Fruit fly (Drosophila melanogaster) whole organism, embryonic: Measurements from ENCODE around the gene CG5618.

Source experiments
- Abd-B ChIP-seq: fragments of 200-800 bp; sonication (Bioruptor generic); optimal IDR thresholded peaks from 2 replicates; lab custom pipeline; 2018; ENCODE audit warnings: missing biosample characterization, mild to moderate bottlenecking, missing genetic modification characterization, moderate library complexity
- Bgb ChIP-seq: fragments of 200-800 bp; sonication (Bioruptor generic); IDR thresholded peaks from 2 replicates; pipeline ENCODE4 v1.3.6; 2022; ENCODE audit warnings: missing biosample characterization, missing genetic modification characterization; ENCODE audit not compliant: partially characterized antibody
- Blimp-1 ChIP-seq: fragments of 200-800 bp; sonication (Bioruptor generic); optimal IDR thresholded peaks from 3 replicates; lab custom pipeline; 2018; ENCODE audit warnings: missing biosample characterization, missing genetic modification characterization, mild to moderate bottlenecking, moderate library complexity, missing genetic modification reagents
- Bteb2 ChIP-seq: fragments of 200-800 bp; sonication (Bioruptor generic); optimal IDR thresholded peaks from 2 replicates; lab custom pipeline; 2016; ENCODE audit warnings: missing biosample characterization, missing genetic modification characterization
- CG10147 ChIP-seq: fragments of 200-800 bp; sonication (Bioruptor generic); optimal IDR thresholded peaks from 2 replicates; lab custom pipeline; 2019; ENCODE audit warnings: missing biosample characterization, mild to moderate bottlenecking, missing genetic modification characterization, moderate library complexity
- CG10565 ChIP-seq: fragments of 200-800 bp; sonication (Bioruptor generic); optimal IDR thresholded peaks from 3 replicates; lab custom pipeline; 2016; ENCODE audit warnings: missing biosample characterization, mild to moderate bottlenecking, missing genetic modification characterization
- CG10959 ChIP-seq: fragments of 200-800 bp; sonication (Bioruptor generic); IDR thresholded peaks from 2 replicates; pipeline ENCODE4 v1.3.6; 2022; ENCODE audit warnings: missing biosample characterization, missing genetic modification characterization
- CG12659 ChIP-seq: fragments of 200-800 bp; sonication (Bioruptor generic); optimal IDR thresholded peaks from 3 replicates; lab custom pipeline; 2017; ENCODE audit warnings: mild to moderate bottlenecking, missing biosample characterization, missing genetic modification reagents, missing genetic modification characterization
- CG13894 ChIP-seq: fragments of 200-800 bp; sonication (Bioruptor generic); optimal IDR thresholded peaks from 3 replicates; lab custom pipeline; 2018; ENCODE audit warnings: missing biosample characterization, mild to moderate bottlenecking, missing genetic modification characterization, moderate library complexity
- CG14860 ChIP-seq: fragments of 200-800 bp; sonication (Bioruptor generic); IDR thresholded peaks from 3 replicates; pipeline ENCODE4 v1.3.6; 2022; ENCODE audit warnings: missing biosample characterization, missing genetic modification characterization; ENCODE audit not compliant: partially characterized antibody
- CG14965 ChIP-seq: fragments of 200-800 bp; sonication (Bioruptor generic); optimal IDR thresholded peaks from 2 replicates; lab custom pipeline; 2016; ENCODE audit warnings: missing biosample characterization, missing genetic modification characterization, borderline replicate concordance
- CG15479 ChIP-seq: fragments of 200-800 bp; sonication (Bioruptor generic); optimal IDR thresholded peaks from 3 replicates; lab custom pipeline; 2019; ENCODE audit warnings: missing biosample characterization, mild to moderate bottlenecking, missing genetic modification characterization, moderate library complexity
- CG16779 ChIP-seq: fragments of 200-800 bp; sonication (Bioruptor generic); IDR thresholded peaks from 2 replicates; pipeline ENCODE4 v1.3.6; 2022; ENCODE audit warnings: missing biosample characterization, missing genetic modification characterization
- CG17568 ChIP-seq: fragments of 200-800 bp; sonication (Bioruptor generic); optimal IDR thresholded peaks from 2 replicates; lab custom pipeline; 2018; ENCODE audit warnings: missing biosample characterization, mild to moderate bottlenecking, missing genetic modification characterization, moderate library complexity
- CG18599 ChIP-seq: fragments of 200-800 bp; sonication (Bioruptor generic); optimal IDR thresholded peaks from 3 replicates; lab custom pipeline; 2017; ENCODE audit warnings: missing biosample characterization, missing genetic modification characterization, mild to moderate bottlenecking, moderate library complexity, missing genetic modification reagents
- CG2202 ChIP-seq: fragments of 200-800 bp; sonication (Bioruptor generic); optimal IDR thresholded peaks from 2 replicates; lab custom pipeline; 2018; ENCODE audit warnings: missing biosample characterization, mild to moderate bottlenecking, missing genetic modification characterization
- CG33213 ChIP-seq: fragments of 200-800 bp; sonication (Bioruptor generic); optimal IDR thresholded peaks from 3 replicates; lab custom pipeline; 2016; ENCODE audit warnings: missing biosample characterization, missing genetic modification characterization
- CG3407 ChIP-seq: fragments of 200-800 bp; sonication (Bioruptor generic); optimal IDR thresholded peaks from 2 replicates; lab custom pipeline; 2018; ENCODE audit warnings: missing biosample characterization, mild to moderate bottlenecking, missing genetic modification characterization
- CG4404 ChIP-seq: fragments of 200-800 bp; sonication (Bioruptor generic); IDR thresholded peaks from 2 replicates; pipeline ENCODE4 v1.3.6; 2022; ENCODE audit warnings: missing biosample characterization, missing genetic modification characterization
- CG6854 ChIP-seq: fragments of 200-800 bp; sonication (Bioruptor generic); optimal IDR thresholded peaks from 3 replicates; lab custom pipeline; 2017; ENCODE audit warnings: missing biosample characterization, mild to moderate bottlenecking, missing genetic modification characterization
- CG7357 ChIP-seq: fragments of 200-800 bp; sonication (Bioruptor generic); IDR thresholded peaks from 3 replicates; pipeline ENCODE4 v1.3.6; 2022; ENCODE audit warnings: missing biosample characterization, missing genetic modification characterization
- D19A ChIP-seq: fragments of 200-800 bp; optimal IDR thresholded peaks from 3 replicates; lab custom pipeline; 2019; ENCODE audit warnings: missing biosample characterization, mild to moderate bottlenecking, missing genetic modification characterization, moderate library complexity
- D19B ChIP-seq: fragments of 200-800 bp; sonication (Bioruptor generic); optimal IDR thresholded peaks from 2 replicates; lab custom pipeline; 2017; ENCODE audit warnings: missing biosample characterization, mild to moderate bottlenecking, missing genetic modification characterization
- Dbx ChIP-seq: fragments of 200-800 bp; sonication (Bioruptor generic); IDR thresholded peaks from 3 replicates; pipeline ENCODE4 v1.3.6; 2022; ENCODE audit warnings: missing biosample characterization, missing genetic modification characterization
- Doc3 ChIP-seq: fragments of 200-800 bp; sonication (Bioruptor generic); IDR thresholded peaks from 3 replicates; pipeline ENCODE4 v1.3.6; 2022; ENCODE audit warnings: missing biosample characterization, missing genetic modification characterization; ENCODE audit not compliant: partially characterized antibody
- Drgx ChIP-seq: fragments of 200-800 bp; sonication (Bioruptor generic); IDR thresholded peaks from 2 replicates; pipeline ENCODE4 v1.3.6; 2022; ENCODE audit warnings: missing biosample characterization, missing genetic modification characterization
- Gsc ChIP-seq: fragments of 200-800 bp; sonication (Bioruptor generic); IDR thresholded peaks from 2 replicates; pipeline ENCODE4 v1.3.6; 2022; ENCODE audit warnings: missing biosample characterization, missing genetic modification characterization
- Gug ChIP-seq: fragments of 200-800 bp; sonication (Bioruptor generic); IDR thresholded peaks from 4 replicates; pipeline ENCODE4 v1.3.6; 2022; ENCODE audit warnings: missing biosample characterization, missing genetic modification characterization
- HHEX ChIP-seq: fragments of 200-800 bp; sonication (Bioruptor generic); optimal IDR thresholded peaks from 3 replicates; lab custom pipeline; 2017; ENCODE audit warnings: missing biosample characterization, mild to moderate bottlenecking, missing genetic modification characterization, missing genetic modification reagents
- Myb ChIP-seq: fragments of 200-800 bp; sonication (Bioruptor generic); optimal IDR thresholded peaks from 2 replicates; lab custom pipeline; 2016; ENCODE audit warnings: missing biosample characterization, missing genetic modification characterization
- Tbp ChIP-seq: fragments of >200 bp; optimal IDR thresholded peaks from 2 replicates; lab custom pipeline; 2018; ENCODE audit warnings: missing biosample characterization, missing genetic modification characterization
- Xrp1 ChIP-seq: fragments of 200-800 bp; sonication (Bioruptor generic); IDR thresholded peaks from 2 replicates; pipeline ENCODE4 v1.3.6; 2022; ENCODE audit warnings: missing biosample characterization, missing genetic modification characterization
- ap ChIP-seq: fragments of 200-800 bp; sonication (Bioruptor generic); IDR thresholded peaks from 2 replicates; pipeline ENCODE4 v1.3.6; 2022; ENCODE audit warnings: missing biosample characterization, missing genetic modification characterization
- ara ChIP-seq: fragments of 200-800 bp; sonication (Bioruptor generic); IDR thresholded peaks from 2 replicates; pipeline ENCODE4 v1.3.6; 2022; ENCODE audit warnings: missing biosample characterization, missing genetic modification characterization
- br ChIP-seq: fragments of >200 bp; optimal IDR thresholded peaks from 2 replicates; lab custom pipeline; 2017
- cg ChIP-seq: fragments of 200-800 bp; sonication (Bioruptor generic); optimal IDR thresholded peaks from 3 replicates; lab custom pipeline; 2019; ENCODE audit warnings: missing biosample characterization, mild to moderate bottlenecking, missing genetic modification characterization, moderate library complexity
- chinmo ChIP-seq: fragments of 200-800 bp; sonication (Bioruptor generic); IDR thresholded peaks from 4 replicates; pipeline ENCODE4 v1.3.6; 2022; ENCODE audit warnings: missing biosample characterization, missing genetic modification characterization; ENCODE audit not compliant: partially characterized antibody
- corto ChIP-seq: fragments of 200-800 bp; sonication (Bioruptor generic); optimal IDR thresholded peaks from 2 replicates; lab custom pipeline; 2016; ENCODE audit warnings: missing biosample characterization, mild to moderate bottlenecking, missing genetic modification characterization, moderate library complexity
- dysf ChIP-seq: fragments of 200-800 bp; sonication (Bioruptor generic); IDR thresholded peaks from 3 replicates; pipeline ENCODE4 v1.3.6; 2022; ENCODE audit warnings: missing biosample characterization, missing genetic modification characterization
- gem ChIP-seq: fragments of 200-800 bp; sonication (Bioruptor generic); optimal IDR thresholded peaks from 2 replicates; lab custom pipeline; 2019; ENCODE audit warnings: missing biosample characterization, mild to moderate bottlenecking, missing genetic modification characterization, moderate library complexity
- gsb-n ChIP-seq: fragments of 200-800 bp; sonication (Bioruptor generic); optimal IDR thresholded peaks from 3 replicates; lab custom pipeline; 2018; ENCODE audit warnings: missing biosample characterization, mild to moderate bottlenecking, missing genetic modification characterization
- kay ChIP-seq: fragments of 200-800 bp; sonication (Bioruptor generic); optimal IDR thresholded peaks from 2 replicates; lab custom pipeline; 2016; ENCODE audit warnings: missing biosample characterization, missing genetic modification characterization
- mam ChIP-seq: fragments of 200-800 bp; sonication (Bioruptor generic); optimal IDR thresholded peaks from 3 replicates; lab custom pipeline; 2016; ENCODE audit warnings: missing biosample characterization, missing genetic modification characterization
- nerfin-2 ChIP-seq: fragments of 200-800 bp; sonication (Bioruptor generic); IDR thresholded peaks from 2 replicates; pipeline ENCODE4 v1.3.6; 2022; ENCODE audit warnings: missing biosample characterization, missing genetic modification characterization; ENCODE audit not compliant: partially characterized antibody
- phol ChIP-seq: fragments of 200-800 bp; sonication (Bioruptor generic); optimal IDR thresholded peaks from 3 replicates; lab custom pipeline; 2018; ENCODE audit warnings: missing biosample characterization, mild to moderate bottlenecking, missing genetic modification characterization, moderate library complexity
- repo ChIP-seq: fragments of 200-800 bp; sonication (Bioruptor generic); optimal IDR thresholded peaks from 2 replicates; lab custom pipeline; 2016; ENCODE audit warnings: missing biosample characterization, missing genetic modification characterization
- row ChIP-seq: fragments of 200-800 bp; sonication (Bioruptor generic); IDR thresholded peaks from 3 replicates; pipeline ENCODE4 v1.3.6; 2022; ENCODE audit warnings: missing biosample characterization, missing genetic modification characterization
- stc ChIP-seq: fragments of 200-800 bp; sonication (Bioruptor generic); IDR thresholded peaks from 2 replicates; pipeline ENCODE4 v1.3.6; 2022; ENCODE audit warnings: missing biosample characterization, missing genetic modification characterization
- ttk ChIP-seq: fragments of 200-800 bp; sonication (Bioruptor generic); IDR thresholded peaks from 2 replicates; pipeline ENCODE4 v2.1.2; 2022; ENCODE audit warnings: missing biosample characterization, missing genetic modification characterization

Gene CG5618

DNA sequence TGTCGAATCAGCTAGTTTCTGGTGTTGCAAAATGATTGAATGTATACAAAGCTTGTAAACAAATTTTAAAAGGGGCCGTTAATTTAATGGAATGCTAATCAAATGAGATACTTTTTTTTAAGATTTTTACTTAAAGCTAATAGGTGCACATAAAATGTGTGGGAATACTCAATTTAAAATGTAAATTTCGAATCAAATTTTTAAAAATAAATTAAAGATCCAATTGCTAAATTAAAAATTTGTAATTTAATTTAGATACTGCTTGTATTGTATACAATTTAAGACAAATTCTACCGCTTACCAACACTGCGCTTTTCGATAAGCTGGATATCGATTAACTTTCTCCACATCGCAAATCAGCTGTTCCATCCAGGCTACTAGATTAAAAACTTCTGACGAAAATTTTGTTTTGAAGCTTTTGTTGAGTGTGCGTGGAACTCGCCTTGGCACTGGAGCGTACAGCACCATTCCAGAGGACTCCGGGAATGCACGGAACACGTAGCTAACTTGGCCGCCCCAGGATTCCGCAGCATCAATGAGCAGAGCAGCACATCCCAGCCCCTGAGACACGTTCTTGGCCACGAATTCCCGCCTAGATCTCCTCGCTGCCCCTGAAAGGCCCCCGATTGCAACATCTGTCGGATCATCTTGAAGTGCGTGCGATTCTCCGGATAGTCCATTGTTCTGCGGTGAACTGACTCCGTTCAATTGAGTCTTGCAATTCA lies 31.0 kb downstream of the CG5618 start, which contains the start of the genes CG5498 and fbl (continued):
- no peak for TF ChIP-seq chinmo
- TF ChIP-seq gem (tag; lab: Kevin White, UChicago), result peak; percentile 83
- TF ChIP-seq Myb (GFP tag; lab: Kevin White, UChicago), result peak; percentile 91
- peak; percentile 33 for TF ChIP-seq CG15479
- TF ChIP-seq repo (GFP tag; lab: Kevin White, UChicago), result no peak
- peak; percentile 62 for TF ChIP-seq Drgx (GFP tag; lab: Robert Waterston, UW)
- TF ChIP-seq D19A (tag; lab: Kevin White, UChicago), result peak; percentile 54
- TF ChIP-seq CG10565 (GFP tag; lab: Kevin White, UChicago), result no peak
- no peak for TF ChIP-seq CG4404 (GFP tag; lab: Robert Waterston, UW)
- peak; percentile 35 for TF ChIP-seq kay (GFP tag; lab: Kevin White, UChicago)
- peak; percentile 62 for TF ChIP-seq gsb-n
- peak; percentile 77 for TF ChIP-seq CG18599 (GFP tag; lab: Kevin White, UChicago)
- TF ChIP-seq CG10147 (GFP tag; lab: Kevin White, UChicago), result peak; percentile 36
- no peak for TF ChIP-seq CG16779 (GFP tag; lab: Robert Waterston, UW)
- TF ChIP-seq CG10959 (GFP tag; lab: Robert Waterston, UW), result no peak
- TF ChIP-seq CG2202, result peak; percentile 12
- no peak for TF ChIP-seq CG17568 (GFP tag; lab: Kevin White, UChicago)
- 0 out of 2 replicates have a peak, but pooled peaks have one; percentile 4 for TF ChIP-seq ara (GFP tag; lab: Robert Waterston, UW)
- no peak for TF ChIP-seq nerfin-2
- peak; percentile 54; the same call in 1 of the 2 replicates for TF ChIP-seq Xrp1 (GFP tag; lab: Robert Waterston, UW)
- TF ChIP-seq ap, result no peak
- TF ChIP-seq Gsc, result no peak
- TF ChIP-seq Bteb2, result peak; percentile 59
- TF ChIP-seq CG33213, result peak; percentile 29
- TF ChIP-seq phol, result peak; percentile 74
- TF ChIP-seq CG14965 (GFP tag; lab: Kevin White, UChicago), result no peak
- no peak for TF ChIP-seq br (lab: Kevin White, UChicago)
- peak; percentile 35 for TF ChIP-seq D19B (GFP tag; lab: Kevin White, UChicago)
- TF ChIP-seq CG13894 (tag; lab: Kevin White, UChicago), result peak; percentile 63
- TF ChIP-seq CG3407 (GFP tag; lab: Kevin White, UChicago), result no peak
- peak; percentile 56 for TF ChIP-seq row (GFP tag; lab: Robert Waterston, UW)
- no peak for TF ChIP-seq ttk (GFP tag; lab: Robert Waterston, UW)
- peak; percentile 38 for TF ChIP-seq corto
- TF ChIP-seq CG6854, result no peak
- no peak for TF ChIP-seq Abd-B (GFP tag; lab: Kevin White, UChicago)
- TF ChIP-seq Blimp-1, result peak; percentile 63
- 0 out of 3 replicates have a peak, but pooled peaks have one; percentile 30 for TF ChIP-seq Doc3 (GFP tag; lab: Robert Waterston, UW)
- no peak for TF ChIP-seq Tbp (GFP tag; lab: Kevin White, UChicago)
- peak; percentile 67 for TF ChIP-seq Dbx (GFP tag; lab: Robert Waterston, UW)
- no peak for TF ChIP-seq Bgb (GFP tag; lab: Robert Waterston, UW)
- no peak for TF ChIP-seq cg (GFP tag; lab: Kevin White, UChicago)
- TF ChIP-seq stc, result 0 out of 2 replicates have a peak, but pooled peaks have one; percentile 29
- no peak for TF ChIP-seq HHEX (GFP tag; lab: Kevin White, UChicago)
- TF ChIP-seq CG14860 (GFP tag; lab: Robert Waterston, UW), result no peak
- TF ChIP-seq CG12659 (GFP tag; lab: Kevin White, UChicago), result peak; percentile 76
- peak; percentile 47 for TF ChIP-seq mam (GFP tag; lab: Kevin White, UChicago)
- TF ChIP-seq Gug, result no peak
- TF ChIP-seq CG7357 (GFP tag; lab: Robert Waterston, UW), result no peak
- peak; percentile 40; the same call in 1 of the 3 replicates for TF ChIP-seq dysf (GFP tag; lab: Robert Waterston, UW)
